Fruit fly (Drosophila melanogaster) whole organism, embryonic: ENCODE data around the gene MESR6.

ENCODE experiments used
- B-H1 ChIP-seq: fragments of 200-800 bp; sonication (Bioruptor generic); IDR thresholded peaks from 3 replicates; pipeline ENCODE4 v1.3.6; 2022; ENCODE audit warnings: missing biosample characterization, missing genetic modification characterization
- CG10654 ChIP-seq: fragments of 200-800 bp; sonication (Bioruptor generic); optimal IDR thresholded peaks from 2 replicates; lab custom pipeline; 2016; ENCODE audit warnings: missing biosample characterization, missing genetic modification characterization
- CG12236 ChIP-seq: fragments of 200-800 bp; sonication (Bioruptor generic); optimal IDR thresholded peaks from 2 replicates; lab custom pipeline; 2016; ENCODE audit warnings: missing biosample characterization, missing genetic modification characterization
- CG12299 ChIP-seq: fragments of 200-800 bp; sonication (Bioruptor generic); optimal IDR thresholded peaks from 2 replicates; lab custom pipeline; 2018; ENCODE audit warnings: missing biosample characterization, mild to moderate bottlenecking, missing genetic modification characterization
- CG12769 ChIP-seq: fragments of 200-800 bp; sonication (Bioruptor generic); optimal IDR thresholded peaks from 2 replicates; lab custom pipeline; 2019; ENCODE audit warnings: missing biosample characterization, mild to moderate bottlenecking, missing genetic modification characterization, moderate library complexity
- CG15514 ChIP-seq: fragments of 200-800 bp; sonication (Bioruptor generic); optimal IDR thresholded peaks from 3 replicates; lab custom pipeline; 2017; ENCODE audit warnings: missing biosample characterization, missing genetic modification characterization, mild to moderate bottlenecking, moderate library complexity, missing genetic modification reagents
- CG1792 ChIP-seq: fragments of 200-800 bp; sonication (Bioruptor generic); optimal IDR thresholded peaks from 2 replicates; lab custom pipeline; 2016; ENCODE audit warnings: missing biosample characterization, missing genetic modification characterization
- CG2120 ChIP-seq: fragments of 200-800 bp; sonication (Bioruptor generic); optimal IDR thresholded peaks from 3 replicates; lab custom pipeline; 2016; ENCODE audit warnings: missing biosample characterization, missing genetic modification characterization
- CG2889 ChIP-seq: fragments of 200-800 bp; sonication (Bioruptor generic); IDR thresholded peaks from 3 replicates; pipeline ENCODE4 v1.3.6; 2022; ENCODE audit warnings: missing biosample characterization, missing genetic modification characterization
- CG33213 ChIP-seq: fragments of 200-800 bp; sonication (Bioruptor generic); optimal IDR thresholded peaks from 3 replicates; lab custom pipeline; 2016; ENCODE audit warnings: missing biosample characterization, missing genetic modification characterization
- CG3838 ChIP-seq: fragments of 200-800 bp; sonication (Bioruptor generic); optimal IDR thresholded peaks from 3 replicates; lab custom pipeline; 2016; ENCODE audit warnings: missing biosample characterization, missing genetic modification characterization
- CG42726 ChIP-seq: fragments of 200-800 bp; sonication (Bioruptor generic); IDR thresholded peaks from 2 replicates; pipeline ENCODE4 v1.3.6; 2022; ENCODE audit warnings: missing biosample characterization, missing genetic modification characterization; ENCODE audit not compliant: partially characterized antibody
- CG4328 ChIP-seq: fragments of 200-800 bp; sonication (Bioruptor generic); optimal IDR thresholded peaks from 3 replicates; lab custom pipeline; 2017; ENCODE audit warnings: missing biosample characterization, missing genetic modification reagents, missing genetic modification characterization
- CG6175 ChIP-seq: fragments of 200-800 bp; sonication (Bioruptor generic); IDR thresholded peaks from 3 replicates; pipeline ENCODE4 v1.3.6; 2022; ENCODE audit warnings: missing biosample characterization, missing genetic modification characterization
- CG6254 ChIP-seq: fragments of 200-800 bp; sonication (Bioruptor generic); optimal IDR thresholded peaks from 3 replicates; lab custom pipeline; 2017; ENCODE audit warnings: mild to moderate bottlenecking, missing biosample characterization, missing genetic modification reagents, missing genetic modification characterization
- CG6272 ChIP-seq: fragments of 200-800 bp; sonication (Bioruptor generic); IDR thresholded peaks from 2 replicates; pipeline ENCODE4 v1.3.6; 2022; ENCODE audit warnings: missing biosample characterization, missing genetic modification characterization
- CG7786 ChIP-seq: fragments of 200-800 bp; sonication (Bioruptor generic); optimal IDR thresholded peaks from 2 replicates; lab custom pipeline; 2016; ENCODE audit warnings: missing biosample characterization, missing genetic modification characterization
- CG9727 ChIP-seq: fragments of 200-800 bp; sonication (Bioruptor generic); optimal IDR thresholded peaks from 3 replicates; lab custom pipeline; 2017; ENCODE audit warnings: missing biosample characterization, mild to moderate bottlenecking, missing genetic modification characterization
- CG9932 ChIP-seq: fragments of 200-800 bp; sonication (Bioruptor generic); IDR thresholded peaks from 2 replicates; pipeline ENCODE4 v1.3.6; 2022; ENCODE audit warnings: missing biosample characterization, missing genetic modification characterization
- Ets65A ChIP-seq: fragments of 200-800 bp; sonication (Bioruptor generic); peaks from one replicate; lab custom pipeline; 2016; ENCODE audit warnings: missing biosample characterization, missing genetic modification characterization
- HLH4C ChIP-seq: fragments of 200-800 bp; sonication (Bioruptor generic); IDR thresholded peaks from 3 replicates; pipeline ENCODE4 v1.3.6; 2022; ENCODE audit warnings: missing biosample characterization, missing genetic modification characterization; ENCODE audit not compliant: partially characterized antibody
- Med ChIP-seq: fragments of 200-800 bp; sonication (Bioruptor generic); peaks from one replicate; lab custom pipeline; 2016; ENCODE audit warnings: missing biosample characterization, missing genetic modification characterization, mild to moderate bottlenecking, inconsistent platforms, moderate library complexity
- Sry-δ ChIP-seq: fragments of 200-800 bp; sonication (Bioruptor generic); optimal IDR thresholded peaks from 2 replicates; lab custom pipeline; 2016; ENCODE audit warnings: missing biosample characterization, missing genetic modification characterization
- Stat92E ChIP-seq, 3 experiments: fragments of >200 bp in 2 of 3; fragments of 200-800 bp in 1 of 3; sonication (Bioruptor generic) in 1 of 3; optimal IDR thresholded peaks; 2 replicates each; lab custom pipeline; 2017 to 2019; ENCODE audit warnings: missing biosample characterization in 3 of 3, missing genetic modification characterization in 3 of 3, mild to moderate bottlenecking in 1 of 3, moderate library complexity in 1 of 3
- al ChIP-seq: fragments of 200-800 bp; sonication (Bioruptor generic); IDR thresholded peaks from 2 replicates; pipeline ENCODE4 v1.3.6; 2022; ENCODE audit warnings: missing biosample characterization, missing genetic modification characterization
- cato ChIP-seq: fragments of 200-800 bp; sonication (Bioruptor generic); optimal IDR thresholded peaks from 2 replicates; lab custom pipeline; 2016; ENCODE audit warnings: missing biosample characterization, missing genetic modification characterization, borderline replicate concordance
- chinmo ChIP-seq: fragments of 200-800 bp; sonication (Bioruptor generic); IDR thresholded peaks from 4 replicates; pipeline ENCODE4 v1.3.6; 2022; ENCODE audit warnings: missing biosample characterization, missing genetic modification characterization; ENCODE audit not compliant: partially characterized antibody
- corto ChIP-seq: fragments of 200-800 bp; sonication (Bioruptor generic); optimal IDR thresholded peaks from 2 replicates; lab custom pipeline; 2016; ENCODE audit warnings: missing biosample characterization, mild to moderate bottlenecking, missing genetic modification characterization, moderate library complexity
- crol ChIP-seq: fragments of 200-800 bp; sonication (Bioruptor generic); IDR thresholded peaks from 2 replicates; pipeline ENCODE4 v1.3.6; 2022; ENCODE audit warnings: missing biosample characterization, missing genetic modification characterization
- ems ChIP-seq: fragments of 200-800 bp; sonication (Bioruptor generic); optimal IDR thresholded peaks from 3 replicates; lab custom pipeline; 2016; ENCODE audit warnings: missing biosample characterization, missing genetic modification characterization
- gce ChIP-seq: fragments of 200-800 bp; sonication (Bioruptor generic); IDR thresholded peaks from 3 replicates; pipeline ENCODE4 v1.3.6; 2022; ENCODE audit warnings: missing biosample characterization, missing genetic modification characterization
- gcm ChIP-seq: fragments of 200-800 bp; sonication (Bioruptor generic); optimal IDR thresholded peaks from 2 replicates; lab custom pipeline; 2019; ENCODE audit warnings: missing biosample characterization, mild to moderate bottlenecking, missing genetic modification characterization, moderate library complexity
- grn ChIP-seq: fragments of 200-800 bp; sonication (Bioruptor generic); optimal IDR thresholded peaks from 3 replicates; lab custom pipeline; 2017; ENCODE audit warnings: missing biosample characterization, missing genetic modification characterization
- gt ChIP-seq: fragments of 200-800 bp; sonication (Bioruptor generic); IDR thresholded peaks from 2 replicates; pipeline ENCODE4 v1.3.6; 2022; ENCODE audit warnings: missing biosample characterization, missing genetic modification characterization
- kni ChIP-seq: fragments of 200-800 bp; sonication (Bioruptor generic); optimal IDR thresholded peaks from 3 replicates; lab custom pipeline; 2017; ENCODE audit warnings: mild to moderate bottlenecking, missing biosample characterization, missing genetic modification reagents, missing genetic modification characterization
- lbe ChIP-seq: fragments of 200-800 bp; sonication (Bioruptor generic); optimal IDR thresholded peaks from 2 replicates; lab custom pipeline; 2016; ENCODE audit warnings: missing biosample characterization, mild to moderate bottlenecking, missing genetic modification characterization
- nerfin-2 ChIP-seq: fragments of 200-800 bp; sonication (Bioruptor generic); IDR thresholded peaks from 2 replicates; pipeline ENCODE4 v1.3.6; 2022; ENCODE audit warnings: missing biosample characterization, missing genetic modification characterization; ENCODE audit not compliant: partially characterized antibody
- nom ChIP-seq: fragments of 200-800 bp; sonication (Bioruptor generic); optimal IDR thresholded peaks from 2 replicates; lab custom pipeline; 2017; ENCODE audit warnings: missing biosample characterization, missing genetic modification characterization, mild to moderate bottlenecking, moderate library complexity, missing genetic modification reagents
- oc ChIP-seq: fragments of 200-800 bp; sonication (Bioruptor generic); optimal IDR thresholded peaks from 2 replicates; lab custom pipeline; 2018; ENCODE audit warnings: missing biosample characterization, mild to moderate bottlenecking, missing genetic modification characterization, moderate library complexity
- pzg ChIP-seq: fragments of 200-800 bp; sonication (Bioruptor generic); optimal IDR thresholded peaks from 3 replicates; lab custom pipeline; 2018; ENCODE audit warnings: missing biosample characterization, mild to moderate bottlenecking, missing genetic modification characterization, moderate library complexity
- repo ChIP-seq: fragments of 200-800 bp; sonication (Bioruptor generic); optimal IDR thresholded peaks from 2 replicates; lab custom pipeline; 2016; ENCODE audit warnings: missing biosample characterization, missing genetic modification characterization
- sd ChIP-seq: fragments of 200-800 bp; sonication (Bioruptor generic); optimal IDR thresholded peaks from 3 replicates; lab custom pipeline; 2018; ENCODE audit warnings: missing biosample characterization, mild to moderate bottlenecking, missing genetic modification characterization, moderate library complexity
- tap ChIP-seq: fragments of 200-800 bp; optimal IDR thresholded peaks from 3 replicates; lab custom pipeline; 2019; ENCODE audit warnings: missing biosample characterization, mild to moderate bottlenecking, missing genetic modification characterization, moderate library complexity
- tup ChIP-seq: fragments of 200-800 bp; sonication (Bioruptor generic); optimal IDR thresholded peaks from 2 replicates; lab custom pipeline; 2016; ENCODE audit warnings: missing biosample characterization, mild to moderate bottlenecking, missing genetic modification characterization, moderate library complexity

MESR6 gene

dm6 chr3L:19045299-19046025 lies 47.0 kb upstream of the MESR6 start, which contains the start of gene nkd (continued):
- TF ChIP-seq nerfin-2 (GFP tag; lab: Robert Waterston, UW) (no peak; the same call in 1 of the 2 replicates), ems (peak; percentile 70), cato (GFP tag; lab: Kevin White, UChicago) (peak; percentile 76), CG1792 (peak; percentile 52), Sry-δ (GFP tag; lab: Kevin White, UChicago) (no peak), CG12769 (tag; lab: Kevin White, UChicago) (peak; percentile 60)

- no peak for TF ChIP-seq CG9727 (GFP tag; lab: Kevin White, UChicago)
- TF ChIP-seq lbe = peak; percentile 66
- TF ChIP-seq CG3838 (GFP tag; lab: Kevin White, UChicago) = no peak
- TF ChIP-seq nom (GFP tag; lab: Kevin White, UChicago) = peak; percentile 14
- TF ChIP-seq gcm (GFP tag; lab: Kevin White, UChicago) = peak; percentile 22
- TF ChIP-seq Med = peak; percentile 47
- TF ChIP-seq corto (GFP tag; lab: Kevin White, UChicago) = peak; percentile 54
- TF ChIP-seq crol (GFP tag; lab: Robert Waterston, UW) = peak; percentile 73
- no peak for TF ChIP-seq CG6254
- peak; percentile 7 for TF ChIP-seq CG2120 (GFP tag; lab: Kevin White, UChicago)
- TF ChIP-seq CG10654 = no peak
Measured at dm6 chr3L:19046389-19047042, 46.0 kb upstream of the MESR6 start.

dm6 chr3L:19048257-19048656 lies 44.2 kb upstream of the MESR6 start:
- TF ChIP-seq gt (GFP tag; lab: Robert Waterston, UW) (no peak), CG15514 (GFP tag; lab: Kevin White, UChicago) (no peak), Stat92E (GFP tag; optimal IDR thresholded peaks at IDR 0.05; lab: Kevin White, UChicago) (peak in 1 of 3 experiments; percentile 85), CG9932 (GFP tag; lab: Robert Waterston, UW) (0 out of 2 replicates have a peak, but pooled peaks have one; percentile 5), CG6272 (no peak), repo (GFP tag; lab: Kevin White, UChicago) (no peak), Ets65A (GFP tag; lab: Kevin White, UChicago) (peak; percentile 65), CG12299 (no peak), chinmo (GFP tag; lab: Robert Waterston, UW) (0 out of 4 replicates have a peak, but pooled peaks have one; percentile 37), kni (GFP tag; lab: Kevin White, UChicago) (peak; percentile 71), CG33213 (no peak), CG4328 (GFP tag; lab: Kevin White, UChicago) (peak; percentile 21), crol (GFP tag; lab: Robert Waterston, UW) (peak; percentile 34; the same call in 1 of the 2 replicates), B-H1 (GFP tag; lab: Robert Waterston, UW) (no peak), tup (GFP tag; lab: Kevin White, UChicago) (no peak), Med (peak; percentile 7)

- TF ChIP-seq sd (tag; lab: Kevin White, UChicago) = peak; percentile 42
- TF ChIP-seq al (GFP tag; lab: Robert Waterston, UW) = no peak
- TF ChIP-seq oc (tag; lab: Kevin White, UChicago) = peak; percentile 68
- TF ChIP-seq gce (GFP tag; lab: Robert Waterston, UW) = no peak
- TF ChIP-seq tap (tag; lab: Kevin White, UChicago) = no peak
- TF ChIP-seq CG2889 (GFP tag; lab: Robert Waterston, UW) = no peak
- TF ChIP-seq pzg = no peak
- no peak for TF ChIP-seq chinmo (GFP tag; lab: Robert Waterston, UW)
- no peak for TF ChIP-seq CG6175
- TF ChIP-seq CG12236 (GFP tag; lab: Kevin White, UChicago) = no peak
- TF ChIP-seq grn (GFP tag; lab: Kevin White, UChicago) = peak; percentile 56
- no peak for TF ChIP-seq CG42726 (GFP tag; lab: Robert Waterston, UW)
- TF ChIP-seq HLH4C (GFP tag; lab: Robert Waterston, UW) = no peak
- TF ChIP-seq CG7786 (GFP tag; lab: Kevin White, UChicago) = no peak
Measured at dm6 chr3L:19048761-19049160, 43.7 kb upstream of the MESR6 start.
